Fruit fly (Drosophila melanogaster) whole organism, embryonic: Measurements from ENCODE around the gene CG4733.

Experiments used
- Asciz ChIP-seq: fragments of 200-800 bp; sonication (Bioruptor generic); optimal IDR thresholded peaks from 2 replicates; lab custom pipeline; 2017; ENCODE audit warnings: missing biosample characterization, mild to moderate bottlenecking, missing genetic modification characterization, missing genetic modification reagents
- B-H1 ChIP-seq: fragments of 200-800 bp; sonication (Bioruptor generic); IDR thresholded peaks from 3 replicates; pipeline ENCODE4 v1.3.6; 2022; ENCODE audit warnings: missing biosample characterization, missing genetic modification characterization
- Bdp1 ChIP-seq: fragments of 200-800 bp; sonication (Bioruptor generic); optimal IDR thresholded peaks from 3 replicates; lab custom pipeline; 2016; ENCODE audit warnings: missing biosample characterization, missing genetic modification characterization
- CG10543 ChIP-seq: fragments of 200-800 bp; sonication (Bioruptor generic); optimal IDR thresholded peaks from 3 replicates; lab custom pipeline; 2017; ENCODE audit warnings: missing biosample characterization, mild to moderate bottlenecking, missing genetic modification characterization, moderate library complexity
- CG11093 ChIP-seq: fragments of 200-800 bp; sonication (Bioruptor generic); IDR thresholded peaks from 3 replicates; pipeline ENCODE4 v1.3.6; 2022; ENCODE audit warnings: missing biosample characterization, missing genetic modification characterization
- CG12769 ChIP-seq: fragments of 200-800 bp; sonication (Bioruptor generic); optimal IDR thresholded peaks from 2 replicates; lab custom pipeline; 2019; ENCODE audit warnings: missing biosample characterization, mild to moderate bottlenecking, missing genetic modification characterization, moderate library complexity
- CG13624 ChIP-seq: fragments of 200-800 bp; sonication (Bioruptor generic); optimal IDR thresholded peaks from 2 replicates; lab custom pipeline; 2016; ENCODE audit warnings: missing biosample characterization, missing genetic modification characterization
- CG15269 ChIP-seq: fragments of 200-800 bp; sonication (Bioruptor generic); optimal IDR thresholded peaks from 2 replicates; lab custom pipeline; 2018; ENCODE audit warnings: missing biosample characterization, mild to moderate bottlenecking, missing genetic modification characterization, moderate library complexity
- CG17328 ChIP-seq: fragments of 200-800 bp; sonication (Bioruptor generic); IDR thresholded peaks from 2 replicates; pipeline ENCODE4 v1.3.6; 2022; ENCODE audit warnings: missing biosample characterization, missing genetic modification characterization
- CG2202 ChIP-seq: fragments of 200-800 bp; sonication (Bioruptor generic); optimal IDR thresholded peaks from 2 replicates; lab custom pipeline; 2018; ENCODE audit warnings: missing biosample characterization, mild to moderate bottlenecking, missing genetic modification characterization
- CG2678 ChIP-seq: fragments of 200-800 bp; sonication (Bioruptor generic); optimal IDR thresholded peaks from 3 replicates; lab custom pipeline; 2019; ENCODE audit warnings: missing biosample characterization, mild to moderate bottlenecking, missing genetic modification characterization, moderate library complexity
- CG34376 ChIP-seq: fragments of 200-800 bp; sonication (Bioruptor generic); optimal IDR thresholded peaks from 2 replicates; lab custom pipeline; 2018; ENCODE audit warnings: missing biosample characterization, mild to moderate bottlenecking, missing genetic modification characterization
- CG7271 ChIP-seq: fragments of 200-800 bp; sonication (Bioruptor generic); optimal IDR thresholded peaks from 2 replicates; lab custom pipeline; 2018; ENCODE audit warnings: missing biosample characterization, mild to moderate bottlenecking, missing genetic modification characterization, moderate library complexity
- CG7372 ChIP-seq: fragments of 200-800 bp; sonication (Bioruptor generic); IDR thresholded peaks from 2 replicates; pipeline ENCODE4 v1.3.6; 2022; ENCODE audit warnings: missing biosample characterization, missing genetic modification characterization
- CG7786 ChIP-seq: fragments of 200-800 bp; sonication (Bioruptor generic); optimal IDR thresholded peaks from 2 replicates; lab custom pipeline; 2016; ENCODE audit warnings: missing biosample characterization, missing genetic modification characterization
- CG7963 ChIP-seq: fragments of 200-800 bp; sonication (Bioruptor generic); IDR thresholded peaks from 3 replicates; pipeline ENCODE4 v1.3.6; 2022; ENCODE audit warnings: missing biosample characterization, missing genetic modification characterization; ENCODE audit not compliant: partially characterized antibody
- CG8290 ChIP-seq, 3 experiments: fragments of 200-800 bp; sonication (Bioruptor generic); optimal IDR thresholded peaks; 2 replicates each; lab custom pipeline; 2016 to 2019; ENCODE audit warnings: missing biosample characterization in 3 of 3, missing genetic modification characterization in 3 of 3, mild to moderate bottlenecking in 2 of 3, moderate library complexity in 1 of 3
- CG9817 ChIP-seq: fragments of 200-800 bp; sonication (Bioruptor generic); optimal IDR thresholded peaks from 2 replicates; lab custom pipeline; 2018; ENCODE audit warnings: missing biosample characterization, mild to moderate bottlenecking, missing genetic modification characterization, moderate library complexity
- CHES-1-like ChIP-seq: fragments of 200-800 bp; sonication (Bioruptor generic); optimal IDR thresholded peaks from 2 replicates; lab custom pipeline; 2016; ENCODE audit warnings: missing biosample characterization, missing genetic modification characterization
- Doc3 ChIP-seq: fragments of 200-800 bp; sonication (Bioruptor generic); IDR thresholded peaks from 3 replicates; pipeline ENCODE4 v1.3.6; 2022; ENCODE audit warnings: missing biosample characterization, missing genetic modification characterization; ENCODE audit not compliant: partially characterized antibody
- Dp ChIP-seq: fragments of 200-800 bp; sonication (Bioruptor generic); optimal IDR thresholded peaks from 2 replicates; lab custom pipeline; 2018; ENCODE audit warnings: missing biosample characterization, mild to moderate bottlenecking, missing genetic modification characterization, moderate library complexity
- Fer2 ChIP-seq: fragments of 200-800 bp; sonication (Bioruptor generic); optimal IDR thresholded peaks from 2 replicates; lab custom pipeline; 2018; ENCODE audit warnings: missing biosample characterization, mild to moderate bottlenecking, missing genetic modification characterization, moderate library complexity
- HHEX ChIP-seq: fragments of 200-800 bp; sonication (Bioruptor generic); optimal IDR thresholded peaks from 3 replicates; lab custom pipeline; 2017; ENCODE audit warnings: missing biosample characterization, mild to moderate bottlenecking, missing genetic modification characterization, missing genetic modification reagents
- Lpt ChIP-seq: fragments of >200 bp; optimal IDR thresholded peaks from 2 replicates; lab custom pipeline; 2018; ENCODE audit warnings: missing biosample characterization, missing genetic modification characterization
- NfI ChIP-seq: fragments of 200-800 bp; sonication (Bioruptor generic); optimal IDR thresholded peaks from 3 replicates; lab custom pipeline; 2018; ENCODE audit warnings: missing biosample characterization, mild to moderate bottlenecking, missing genetic modification characterization, moderate library complexity
- PHDP ChIP-seq: fragments of 200-800 bp; sonication (Bioruptor generic); optimal IDR thresholded peaks from 3 replicates; lab custom pipeline; 2018; ENCODE audit warnings: missing biosample characterization, mild to moderate bottlenecking, missing genetic modification characterization, moderate library complexity
- Pdp1 ChIP-seq, 2 experiments: fragments of 200-800 bp; sonication (Bioruptor generic); optimal IDR thresholded peaks; 3 replicates each; lab custom pipeline; 2016; ENCODE audit warnings: missing biosample characterization in 2 of 2, missing genetic modification characterization in 2 of 2, mild to moderate bottlenecking in 1 of 2, moderate library complexity in 1 of 2
- Rfx ChIP-seq: fragments of 200-800 bp; sonication (Bioruptor generic); IDR thresholded peaks from 2 replicates; pipeline ENCODE4 v1.3.6; 2022; ENCODE audit warnings: missing biosample characterization, missing genetic modification characterization
- Six4 ChIP-seq: fragments of 200-800 bp; sonication (Bioruptor generic); optimal IDR thresholded peaks from 2 replicates; lab custom pipeline; 2016; ENCODE audit warnings: missing biosample characterization, missing genetic modification characterization
- Stat92E ChIP-seq, 3 experiments: fragments of >200 bp in 2 of 3; fragments of 200-800 bp in 1 of 3; sonication (Bioruptor generic) in 1 of 3; optimal IDR thresholded peaks; 2 replicates each; lab custom pipeline; 2017 to 2019; ENCODE audit warnings: missing biosample characterization in 3 of 3, missing genetic modification characterization in 3 of 3, mild to moderate bottlenecking in 1 of 3, moderate library complexity in 1 of 3
- Usf ChIP-seq: fragments of 200-800 bp; sonication (Bioruptor generic); optimal IDR thresholded peaks from 2 replicates; lab custom pipeline; 2017; ENCODE audit warnings: missing genotype, missing biosample characterization, missing genetic modification characterization
- ap ChIP-seq: fragments of 200-800 bp; sonication (Bioruptor generic); IDR thresholded peaks from 2 replicates; pipeline ENCODE4 v1.3.6; 2022; ENCODE audit warnings: missing biosample characterization, missing genetic modification characterization
- ara ChIP-seq: fragments of 200-800 bp; sonication (Bioruptor generic); IDR thresholded peaks from 2 replicates; pipeline ENCODE4 v1.3.6; 2022; ENCODE audit warnings: missing biosample characterization, missing genetic modification characterization
- crp ChIP-seq, 2 experiments: fragments of 200-800 bp; sonication (Bioruptor generic); optimal IDR thresholded peaks; 2 replicates in 1 of 2; 3 replicates in 1 of 2; lab custom pipeline; 2017; ENCODE audit warnings: missing biosample characterization in 2 of 2, missing genetic modification characterization in 2 of 2, mild to moderate bottlenecking in 1 of 2, moderate library complexity in 1 of 2
- cwo ChIP-seq: fragments of 200-800 bp; sonication (Bioruptor generic); optimal IDR thresholded peaks from 3 replicates; lab custom pipeline; 2017; ENCODE audit warnings: missing biosample characterization, missing genetic modification characterization, mild to moderate bottlenecking, moderate library complexity, missing genetic modification reagents
- danr ChIP-seq: fragments of 200-800 bp; sonication (Bioruptor generic); IDR thresholded peaks from 2 replicates; pipeline ENCODE4 v1.3.6; 2022; ENCODE audit warnings: missing biosample characterization, missing genetic modification characterization
- ftz-f1 ChIP-seq: fragments of 200-800 bp; sonication (Bioruptor generic); optimal IDR thresholded peaks from 2 replicates; lab custom pipeline; 2016; ENCODE audit warnings: missing biosample characterization, missing genetic modification characterization
- insv ChIP-seq, 2 experiments: fragments of 200-800 bp; sonication (Bioruptor generic); optimal IDR thresholded peaks; 3 replicates each; lab custom pipeline; 2016 to 2018; ENCODE audit warnings: missing biosample characterization in 2 of 2, missing genetic modification characterization in 2 of 2
- kay ChIP-seq: fragments of 200-800 bp; sonication (Bioruptor generic); optimal IDR thresholded peaks from 2 replicates; lab custom pipeline; 2016; ENCODE audit warnings: missing biosample characterization, missing genetic modification characterization
- nau ChIP-seq: fragments of 200-800 bp; sonication (Bioruptor generic); optimal IDR thresholded peaks from 3 replicates; lab custom pipeline; 2017; ENCODE audit warnings: missing biosample characterization, mild to moderate bottlenecking, missing genetic modification characterization, missing genetic modification reagents
- odd ChIP-seq: fragments of 200-800 bp; sonication (Bioruptor generic); optimal IDR thresholded peaks from 2 replicates; lab custom pipeline; 2017; ENCODE audit warnings: missing biosample characterization, mild to moderate bottlenecking, missing genetic modification characterization
- pnt ChIP-seq: fragments of 200-800 bp; sonication (Bioruptor generic); optimal IDR thresholded peaks from 3 replicates; lab custom pipeline; 2016; ENCODE audit warnings: missing biosample characterization, missing genetic modification characterization
- rib ChIP-seq: fragments of 200-800 bp; sonication (Bioruptor generic); IDR thresholded peaks from 2 replicates; pipeline ENCODE4 v1.3.6; 2022; ENCODE audit warnings: missing biosample characterization, missing genetic modification characterization
- sd ChIP-seq: fragments of 200-800 bp; sonication (Bioruptor generic); optimal IDR thresholded peaks from 3 replicates; lab custom pipeline; 2018; ENCODE audit warnings: missing biosample characterization, mild to moderate bottlenecking, missing genetic modification characterization, moderate library complexity
- sens ChIP-seq: fragments of 200-800 bp; sonication (Bioruptor generic); peaks from one replicate; lab custom pipeline; 2016; ENCODE audit warnings: missing biosample characterization, missing genetic modification characterization
- sens-2 ChIP-seq: fragments of 200-800 bp; sonication (Bioruptor generic); IDR thresholded peaks from 2 replicates; pipeline ENCODE4 v1.3.6; 2022; ENCODE audit warnings: missing biosample characterization, missing genetic modification characterization
- so ChIP-seq: fragments of 200-800 bp; sonication (Bioruptor generic); IDR thresholded peaks from 3 replicates; pipeline ENCODE4 v1.3.6; 2022; ENCODE audit warnings: missing biosample characterization, missing genetic modification characterization
- yki ChIP-seq: fragments of >200 bp; optimal IDR thresholded peaks from 3 replicates; lab custom pipeline; 2018

CG4733 gene

dm6 chr3R:19875118-19875887, 15.2 kb upstream of the CG4733 start, which contains the start of gene Mrp5 (continued):
- TF ChIP-seq CHES-1-like (GFP tag; lab: Kevin White, UChicago) (no peak), sens-2 (GFP tag; lab: Robert Waterston, UW) (0 out of 2 replicates have a peak, but pooled peaks have one; percentile 34), CG17328 (GFP tag; lab: Robert Waterston, UW) (peak; percentile 64), cwo (GFP tag; lab: Kevin White, UChicago) (no peak), rib (GFP tag; lab: Robert Waterston, UW) (no peak), CG13624 (GFP tag; lab: Kevin White, UChicago) (peak; percentile 17), Pdp1 (GFP tag; optimal IDR thresholded peaks at IDR 0.05; lab: Kevin White, UChicago) (peak; percentile 3 to 14), insv (GFP tag; optimal IDR thresholded peaks at IDR 0.05; lab: Kevin White, UChicago) (no peak), so (GFP tag; lab: Robert Waterston, UW) (no peak), NfI (GFP tag; lab: Kevin White, UChicago) (peak; percentile 42), yki (lab: Kevin White, UChicago) (no peak), PHDP (tag; lab: Kevin White, UChicago) (peak; percentile 31), CG7372 (GFP tag; lab: Robert Waterston, UW) (no peak), Lpt (GFP tag; lab: Kevin White, UChicago) (no peak), odd (GFP tag; lab: Kevin White, UChicago) (peak; percentile 23), danr (GFP tag; lab: Robert Waterston, UW) (no peak), ap (GFP tag; lab: Robert Waterston, UW) (peak; percentile 28; the same call in 1 of the 2 replicates), Asciz (no peak), Stat92E (GFP tag; optimal IDR thresholded peaks at IDR 0.05; lab: Kevin White, UChicago) (no peak), Doc3 (GFP tag; lab: Robert Waterston, UW) (no peak), nau (GFP tag; lab: Kevin White, UChicago) (no peak), sd (no peak), CG7271 (tag; lab: Kevin White, UChicago) (no peak), HHEX (peak; percentile 6), CG12769 (tag; lab: Kevin White, UChicago) (peak; percentile 28), Fer2 (tag; lab: Kevin White, UChicago) (peak; percentile 10), Six4 (GFP tag; lab: Kevin White, UChicago) (no peak), crp (GFP tag; optimal IDR thresholded peaks at IDR 0.05; lab: Kevin White, UChicago) (no peak), CG7786 (no peak), ftz-f1 (GFP tag; lab: Kevin White, UChicago) (no peak), CG15269 (peak; percentile 41), pnt (no peak), CG10543 (no peak), Dp (GFP tag; lab: Kevin White, UChicago) (no peak), CG7963 (no peak), Rfx (GFP tag; lab: Robert Waterston, UW) (peak; percentile 77), sens (GFP tag; lab: Kevin White, UChicago) (peak; percentile 64), CG2678 (tag; lab: Kevin White, UChicago) (peak; percentile 40), CG8290 (GFP tag; optimal IDR thresholded peaks at IDR 0.05; lab: Kevin White, UChicago) (no peak), CG8290 (tag; optimal IDR thresholded peaks at IDR 0.05; lab: Kevin White, UChicago) (peak in 1 of 2 experiments; percentile 20), CG34376 (peak; percentile 45), CG11093 (GFP tag; lab: Robert Waterston, UW) (peak; percentile 54; the same call in 2 of the 3 replicates), CG9817 (peak; percentile 36), CG2202 (tag; lab: Kevin White, UChicago) (no peak), ara (0 out of 2 replicates have a peak, but pooled peaks have one; percentile 6), Bdp1 (GFP tag; lab: Kevin White, UChicago) (no peak), kay (GFP tag; lab: Kevin White, UChicago) (no peak), Usf (no peak), B-H1 (GFP tag; lab: Robert Waterston, UW) (peak; percentile 40; the same call in 2 of the 3 replicates)
